Fruit fly (Drosophila melanogaster): ENCODE data around the gene S6kII.

DNA sequence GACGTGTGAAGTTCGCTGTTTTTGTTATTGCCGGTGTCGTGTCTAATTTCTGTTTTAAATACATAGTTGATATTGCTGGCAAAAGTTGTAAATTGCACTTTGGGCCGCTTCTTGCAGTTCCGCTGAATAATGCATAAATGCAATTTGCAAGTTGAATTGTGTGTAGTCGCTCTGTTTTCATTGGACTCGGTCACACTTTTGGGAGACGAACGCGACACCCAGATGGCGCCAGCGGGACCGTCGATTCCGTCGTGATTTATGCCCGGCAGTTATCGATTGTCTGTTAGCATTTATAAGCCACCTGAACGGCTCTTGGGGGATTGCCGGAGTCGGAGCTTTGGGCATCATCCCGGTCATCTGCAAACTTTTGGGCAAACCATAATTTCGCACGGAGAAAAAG lies 53.1 kb downstream of the S6kII start:
- TF ChIP-seq gl (tag; optimal IDR thresholded peaks at IDR 0.05) (no peak), Pif1A (GFP tag; optimal IDR thresholded peaks at IDR 0.05) (no peak), Ets98B (GFP tag; IDR thresholded peaks at IDR 0.05) (no peak), CG17806 (tag; optimal IDR thresholded peaks at IDR 0.05) (no peak)

Measured in whole organism, pupa.